Fruit fly (Drosophila melanogaster): ENCODE data around the gene Snmp1.

DNA sequence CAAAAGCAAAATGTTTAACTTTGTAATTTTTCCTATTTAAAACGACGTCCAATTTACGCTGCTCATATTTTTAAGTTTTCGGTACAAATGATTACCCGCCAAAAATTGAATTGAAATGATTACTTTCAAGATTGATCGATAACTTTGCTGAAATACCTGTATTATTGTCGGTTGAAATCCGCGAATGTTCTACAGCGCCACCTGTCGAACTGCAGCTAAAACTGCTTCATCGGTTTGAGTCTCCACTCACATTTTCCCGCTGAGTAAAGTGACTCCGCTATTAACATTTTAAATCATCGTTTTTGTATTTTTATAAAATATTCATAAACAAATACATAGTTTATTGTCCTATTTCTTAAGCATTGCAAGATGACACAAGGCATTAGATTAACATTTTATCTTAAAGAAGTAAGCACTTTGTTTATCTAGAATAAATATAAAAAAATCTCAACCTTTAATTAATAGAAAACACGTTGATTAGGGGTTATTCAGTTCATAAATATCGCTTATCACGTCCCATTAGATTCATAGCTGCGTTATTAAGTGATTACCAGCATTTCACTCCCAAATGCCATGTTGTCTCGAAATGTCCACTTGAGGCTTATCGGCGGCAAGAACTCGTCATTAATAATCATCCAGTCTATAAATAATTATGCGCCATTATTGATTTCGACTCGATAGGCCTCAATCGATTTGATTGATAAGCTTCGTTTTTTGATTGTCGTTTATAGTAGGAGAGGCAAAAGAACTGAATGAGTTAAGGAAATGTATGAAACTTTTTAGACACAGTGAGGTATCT is 11.8 kb upstream of the Snmp1 start:
- no peak for TF ChIP-seq EcR (GFP tag; optimal IDR thresholded peaks at IDR 0.05)
- no peak for TF ChIP-seq usp (GFP tag; optimal IDR thresholded peaks at IDR 0.05)
- TF ChIP-seq pan (optimal IDR thresholded peaks at IDR 0.05): no peak
- no peak for TF ChIP-seq psq (optimal IDR thresholded peaks at IDR 0.05)
- TF ChIP-seq CG8478 (optimal IDR thresholded peaks at IDR 0.05): no peak
- no peak for TF ChIP-seq Dll (optimal IDR thresholded peaks at IDR 0.05)
